Fruit fly (Drosophila melanogaster): Measurements from ENCODE around the gene CG10340.
A peak's percentile ranks its signal among the peaks of the same experiment; 100 is the strongest.

The CG10340 gene

DNA sequence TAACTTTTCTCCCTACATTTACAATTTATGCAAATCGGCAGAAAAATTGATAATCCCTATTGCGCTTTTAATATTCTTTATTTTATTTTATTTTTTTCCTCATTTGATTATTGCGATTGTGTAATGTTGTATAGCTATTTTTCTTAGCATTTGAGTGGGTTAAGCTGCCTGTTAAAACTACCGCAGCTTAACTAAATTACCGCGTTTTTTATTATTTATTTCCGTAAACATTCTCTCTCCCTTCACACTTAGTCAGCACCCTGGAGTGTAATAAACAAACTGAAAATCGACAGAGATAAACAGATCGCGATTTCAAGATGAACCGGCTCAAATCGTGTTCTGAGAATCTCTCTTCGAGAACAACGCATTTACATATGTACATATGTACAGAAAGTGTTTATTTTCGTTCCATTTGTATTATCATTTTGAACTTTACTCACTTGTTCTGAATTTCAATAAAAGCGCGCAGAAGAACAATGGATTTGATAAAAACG, 40.9 kb upstream of the CG10340 start (continued):
- no peak for TF ChIP-seq tup (GFP tag; optimal IDR thresholded peaks at IDR 0.05)
- TF ChIP-seq YL-1 (GFP tag; optimal IDR thresholded peaks at IDR 0.05) = peak; percentile 21
- TF ChIP-seq CG32767 (GFP tag; IDR thresholded peaks at IDR 0.05) = no peak
- no peak for TF ChIP-seq bab2 (GFP tag; optimal IDR thresholded peaks at IDR 0.05)
- TF ChIP-seq dmrt99B (tag; optimal IDR thresholded peaks at IDR 0.05) = no peak
- no peak for TF ChIP-seq CG12744 (GFP tag; optimal IDR thresholded peaks at IDR 0.05)
- TF ChIP-seq CG4424 (GFP tag; optimal IDR thresholded peaks at IDR 0.05) = no peak
- TF ChIP-seq gce (GFP tag; IDR thresholded peaks at IDR 0.05) = no peak
- TF ChIP-seq HmgZ (tag; optimal IDR thresholded peaks at IDR 0.05) = peak; percentile 21

DNA sequence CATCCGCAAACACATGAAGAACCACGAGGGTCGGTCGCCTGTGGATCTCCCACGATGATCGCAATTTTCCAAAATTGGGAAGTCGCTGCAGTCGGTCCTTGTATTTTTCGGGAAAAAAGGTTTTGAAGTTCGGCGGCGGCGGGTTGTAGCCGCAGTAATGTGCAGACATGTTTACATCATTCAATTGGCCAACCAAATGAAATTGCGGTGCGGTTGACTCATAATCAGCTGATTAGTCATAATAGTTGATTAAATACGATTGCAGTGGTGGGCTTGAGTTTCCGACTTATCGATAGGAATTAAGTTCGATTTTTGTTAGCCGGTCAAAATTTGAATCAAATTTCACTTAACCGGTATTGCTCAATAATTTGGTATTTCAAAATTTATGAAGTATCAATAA, 37.9 kb upstream of the CG10340 start, which contains the start of gene CG14907:
Gene CG14907, minus strand, starts transcription at position 229 of the 400 bp plus-strand sequence.
- TF ChIP-seq Ada2b (GFP tag; IDR thresholded peaks at IDR 0.05) = no peak
- TF ChIP-seq chm (GFP tag; IDR thresholded peaks at IDR 0.05) = 0 out of 2 replicates have a peak, but pooled peaks have one; percentile 35
- peak; percentile 49 for TF ChIP-seq Myb (GFP tag; optimal IDR thresholded peaks at IDR 0.05)
- TF ChIP-seq kay (GFP tag; optimal IDR thresholded peaks at IDR 0.05) = peak; percentile 91
- TF ChIP-seq Dref (GFP tag; IDR thresholded peaks at IDR 0.05) = peak; percentile 76
- peak; percentile 42 for TF ChIP-seq Nf-YC (tag; optimal IDR thresholded peaks at IDR 0.05)
- TF ChIP-seq ewg (GFP tag; optimal IDR thresholded peaks at IDR 0.05) = no peak
- peak; percentile 8 for TF ChIP-seq CG3281 (GFP tag; optimal IDR thresholded peaks at IDR 0.05)
- TF ChIP-seq exex (tag; optimal IDR thresholded peaks at IDR 0.05) = peak; percentile 40
- TF ChIP-seq MBD-R2 (GFP tag; IDR thresholded peaks at IDR 0.05) = peak; percentile 68
- peak; percentile 96 for TF ChIP-seq CG2116 (GFP tag; optimal IDR thresholded peaks at IDR 0.05)
- peak; percentile 84 for TF ChIP-seq Dp (GFP tag; optimal IDR thresholded peaks at IDR 0.05)
- TF ChIP-seq HLH4C (GFP tag; IDR thresholded peaks at IDR 0.05; ENCODE audit: partially characterized antibody) = peak; percentile 71
- no peak for TF ChIP-seq CG4328 (GFP tag; optimal IDR thresholded peaks at IDR 0.05)
- peak; percentile 61 for TF ChIP-seq Scr (GFP tag; IDR thresholded peaks at IDR 0.05; ENCODE audit: partially characterized antibody)
- TF ChIP-seq Sox100B (GFP tag; optimal IDR thresholded peaks at IDR 0.05) = no peak
- TF ChIP-seq CG7963 (GFP tag; IDR thresholded peaks at IDR 0.05; ENCODE audit: partially characterized antibody) = peak; percentile 50; the same call in 1 of the 3 replicates
- peak; percentile 68 for TF ChIP-seq hbn (GFP tag; IDR thresholded peaks at IDR 0.05; ENCODE audit: partially characterized antibody)
- TF ChIP-seq HLH3B (GFP tag; IDR thresholded peaks at IDR 0.05) = no peak
- no peak for TF ChIP-seq Lpt (GFP tag; optimal IDR thresholded peaks at IDR 0.05)
- no peak for TF ChIP-seq CG6689 (GFP tag; IDR thresholded peaks at IDR 0.05)
- TF ChIP-seq vnd (GFP tag; IDR thresholded peaks at IDR 0.05; ENCODE audit: partially characterized antibody) = peak; percentile 34; the same call in 1 of the 3 replicates
- TF ChIP-seq bcd (GFP tag; optimal IDR thresholded peaks at IDR 0.05) = no peak
- TF ChIP-seq CG11695 (GFP tag; IDR thresholded peaks at IDR 0.05) = no peak
- peak; percentile 44 for TF ChIP-seq CG34376 (GFP tag; optimal IDR thresholded peaks at IDR 0.05)
- TF ChIP-seq sna (GFP tag; IDR thresholded peaks at IDR 0.05; ENCODE audit: partially characterized antibody) = peak; percentile 75
- TF ChIP-seq tgo (GFP tag; IDR thresholded peaks at IDR 0.05) = no peak
- peak; percentile 78 for TF ChIP-seq Dll (GFP tag; IDR thresholded peaks at IDR 0.05; ENCODE audit: partially characterized antibody)
- no peak for TF ChIP-seq Adf1 (GFP tag; IDR thresholded peaks at IDR 0.05)
- no peak for TF ChIP-seq Ptx1 (GFP tag; IDR thresholded peaks at IDR 0.05)
- TF ChIP-seq bbx (GFP tag; IDR thresholded peaks at IDR 0.05; ENCODE audit: partially characterized antibody) = peak; percentile 69
- TF ChIP-seq Atf3 (GFP tag; optimal IDR thresholded peaks at IDR 0.05) = no peak
- TF ChIP-seq CG1603 (tag; optimal IDR thresholded peaks at IDR 0.05) = peak; percentile 27
- TF ChIP-seq Rfx (GFP tag; IDR thresholded peaks at IDR 0.05) = peak; percentile 25; the same call in 1 of the 2 replicates
- TF ChIP-seq MESR4 (GFP tag; optimal IDR thresholded peaks at IDR 0.05) = peak; percentile 68
- no peak for TF ChIP-seq aop (GFP tag; IDR thresholded peaks at IDR 0.05)
- TF ChIP-seq CG34224 (GFP tag; IDR thresholded peaks at IDR 0.05; ENCODE audit: partially characterized antibody) = peak; percentile 69
- peak in 1 of 2 experiments; percentile 93 for TF ChIP-seq Pdp1 (GFP tag; optimal IDR thresholded peaks at IDR 0.05)
- peak; percentile 8 for TF ChIP-seq NfI (GFP tag; optimal IDR thresholded peaks at IDR 0.05)

Data from whole organism, embryonic.